Worm (Caenorhabditis elegans): ENCODE results near the gene DC2.5.

- TF ChIP-seq nhr-25 (tag; optimal IDR thresholded peaks at IDR 0.05; ENCODE audit: borderline replicate concordance, insufficient read depth) = no peak
- no peak for TF ChIP-seq ZK546.5 (tag; optimal IDR thresholded peaks at IDR 0.05)
Observed at ce11 chrV:166687-167086, 45.9 kb downstream of the DC2.5 start, which contains the start of gene Y108G3AL.2.

All from whole organism, L4 larva.